Fruit fly (Drosophila melanogaster) whole organism: ENCODE results near the gene Lsp1gamma.

Experiments
- Dll ChIP-seq: fragments of >200 bp; optimal IDR thresholded peaks from 2 replicates; lab custom pipeline; 2017
- pan ChIP-seq: fragments of >200 bp; optimal IDR thresholded peaks from 2 replicates; lab custom pipeline; 2017

- TF ChIP-seq Dll (lab: Kevin White, UChicago) (no peak), pan (lab: Kevin White, UChicago) (no peak)
Measured at dm6 chr3L:98275-98674, 32.0 kb downstream of the Lsp1gamma start, which contains the start of gene CG12483.
